Worm (Caenorhabditis elegans) whole organism, L3 larva: ENCODE data around the gene nhr-122.
A peak's percentile ranks its signal among the peaks of the same experiment; 100 is the strongest.

Source experiments
- ZK546.5 ChIP-seq: sonication (generic microtip); optimal IDR thresholded peaks from 2 replicates; lab custom pipeline; 2017; ENCODE audit warnings: missing biosample characterization, missing genetic modification characterization
- aly-2 ChIP-seq: fragments of 150-350 bp; optimal IDR thresholded peaks from 2 replicates; lab custom pipeline; 2014; ENCODE audit warnings: missing biosample characterization, missing genetic modification characterization
- ama-1 ChIP-seq: fragments of 150-350 bp; optimal IDR thresholded peaks from 2 replicates; lab custom pipeline; 2018
- daf-12 ChIP-seq: fragments of 150-350 bp; optimal IDR thresholded peaks from 2 replicates; lab custom pipeline; 2014; ENCODE audit warnings: missing biosample characterization, missing genetic modification reagents, missing genetic modification characterization
- egl-27 ChIP-seq: sonication (generic microtip); optimal IDR thresholded peaks from 4 replicates; lab custom pipeline; 2017; ENCODE audit warnings: missing biosample characterization, missing genetic modification reagents, missing genetic modification characterization
- elt-2 ChIP-seq: sonication (generic microtip); optimal IDR thresholded peaks from 2 replicates; lab custom pipeline; 2016; ENCODE audit warnings: missing genetic modification reagents, mild to moderate bottlenecking, missing genetic modification characterization, missing compliant biosample characterization
- elt-3 ChIP-seq, 3 experiments: fragments of 150-350 bp in 1 of 3; sonication (generic microtip) in 2 of 3; optimal IDR thresholded peaks; 2 replicates in 2 of 3; 4 replicates in 1 of 3; lab custom pipeline; 2014 to 2017; ENCODE audit warnings: missing biosample characterization in 3 of 3, missing genetic modification characterization in 3 of 3
- eor-1 ChIP-seq, 2 experiments: fragments of 150-350 bp; optimal IDR thresholded peaks; 2 replicates each; lab custom pipeline; 2014 to 2018; ENCODE audit warnings: missing biosample characterization in 2 of 2, missing genetic modification characterization in 2 of 2
- fkh-10 ChIP-seq: sonication (generic microtip); optimal IDR thresholded peaks from 2 replicates; lab custom pipeline; 2017; ENCODE audit warnings: missing biosample characterization, missing genetic modification reagents, missing genetic modification characterization
- fos-1 ChIP-seq: fragments of 150-350 bp; optimal IDR thresholded peaks from 2 replicates; lab custom pipeline; 2014; ENCODE audit warnings: missing biosample characterization, missing genetic modification characterization
- hmg-11 ChIP-seq: sonication (generic microtip); optimal IDR thresholded peaks from 2 replicates; lab custom pipeline; 2016; ENCODE audit warnings: missing genetic modification characterization, missing compliant biosample characterization
- jun-1 ChIP-seq: fragments of 150-350 bp; optimal IDR thresholded peaks from 2 replicates; lab custom pipeline; 2014; ENCODE audit warnings: missing biosample characterization, missing genetic modification reagents, missing genetic modification characterization
- lin-15B ChIP-seq: fragments of 150-350 bp; optimal IDR thresholded peaks from 2 replicates; lab custom pipeline; 2014; ENCODE audit warnings: missing biosample characterization, missing genetic modification characterization
- lin-39 ChIP-seq: fragments of 150-350 bp; optimal IDR thresholded peaks from 2 replicates; lab custom pipeline; 2018; ENCODE audit warnings: missing biosample characterization, missing genetic modification reagents, missing genetic modification characterization
- lsy-12 ChIP-seq: sonication (generic microtip); optimal IDR thresholded peaks from 2 replicates; lab custom pipeline; 2016; ENCODE audit warnings: mild to moderate bottlenecking, missing genetic modification characterization, missing compliant biosample characterization
- mml-1 ChIP-seq: fragments of 150-350 bp; sonication (generic microtip); optimal IDR thresholded peaks from 3 replicates; lab custom pipeline; 2014; ENCODE audit warnings: missing biosample characterization, missing genetic modification characterization
- nhr-11 ChIP-seq: fragments of 150-350 bp; optimal IDR thresholded peaks from 2 replicates; lab custom pipeline; 2014; ENCODE audit warnings: missing biosample characterization, missing genetic modification characterization
- nhr-23 ChIP-seq: fragments of 150-350 bp; optimal IDR thresholded peaks from 2 replicates; lab custom pipeline; 2014; ENCODE audit warnings: missing biosample characterization, missing genetic modification reagents, missing genetic modification characterization
- nhr-25 ChIP-seq: sonication (generic microtip); optimal IDR thresholded peaks from 2 replicates; lab custom pipeline; 2017; ENCODE audit warnings: missing biosample characterization, missing genetic modification characterization
- nhr-28 ChIP-seq: fragments of 150-350 bp; optimal IDR thresholded peaks from 2 replicates; lab custom pipeline; 2014; ENCODE audit warnings: missing biosample characterization, missing genetic modification characterization
- nhr-43 ChIP-seq: sonication (generic microtip); optimal IDR thresholded peaks from 2 replicates; lab custom pipeline; 2016; ENCODE audit warnings: mild to moderate bottlenecking, missing genetic modification characterization, missing compliant biosample characterization; ENCODE audit not compliant: poor library complexity, severe bottlenecking
- nhr-67 ChIP-seq: fragments of 150-350 bp; optimal IDR thresholded peaks from 2 replicates; lab custom pipeline; 2014; ENCODE audit warnings: missing biosample characterization, missing genetic modification characterization
- nhr-76 ChIP-seq: fragments of 150-350 bp; sonication (generic microtip); optimal IDR thresholded peaks from 5 replicates; lab custom pipeline; 2014; ENCODE audit warnings: missing biosample characterization, missing genetic modification characterization
- pha-4 ChIP-seq: fragments of 150-350 bp; optimal IDR thresholded peaks from 2 replicates; lab custom pipeline; 2014; ENCODE audit warnings: missing biosample characterization, missing genetic modification reagents, missing genetic modification characterization
- pqm-1 ChIP-seq: fragments of 150-350 bp; optimal IDR thresholded peaks from 2 replicates; lab custom pipeline; 2017; ENCODE audit warnings: missing biosample characterization, missing genetic modification characterization, inconsistent platforms
- sea-2 ChIP-seq: fragments of 150-350 bp; sonication (generic microtip); optimal IDR thresholded peaks from 4 replicates; lab custom pipeline; 2014; ENCODE audit warnings: missing biosample characterization, missing genetic modification reagents, missing genetic modification characterization
- skn-1 ChIP-seq: fragments of 150-350 bp; optimal IDR thresholded peaks from 2 replicates; lab custom pipeline; 2014; ENCODE audit warnings: missing biosample characterization, missing genetic modification characterization
- snpc-4 ChIP-seq: fragments of 150-350 bp; optimal IDR thresholded peaks from 2 replicates; lab custom pipeline; 2014; ENCODE audit warnings: missing biosample characterization, missing genetic modification characterization
- tbx-2 ChIP-seq: sonication (generic microtip); optimal IDR thresholded peaks from 2 replicates; lab custom pipeline; 2016; ENCODE audit warnings: mild to moderate bottlenecking, missing genetic modification characterization, missing compliant biosample characterization
- unc-62 ChIP-seq: fragments of 150-350 bp; sonication (generic microtip); optimal IDR thresholded peaks from 4 replicates; lab custom pipeline; 2014; ENCODE audit warnings: missing biosample characterization, missing genetic modification reagents, missing genetic modification characterization
- zag-1 ChIP-seq: fragments of 150-350 bp; optimal IDR thresholded peaks from 2 replicates; lab custom pipeline; 2014; ENCODE audit warnings: missing biosample characterization, missing genetic modification characterization

The nhr-122 gene

DNA sequence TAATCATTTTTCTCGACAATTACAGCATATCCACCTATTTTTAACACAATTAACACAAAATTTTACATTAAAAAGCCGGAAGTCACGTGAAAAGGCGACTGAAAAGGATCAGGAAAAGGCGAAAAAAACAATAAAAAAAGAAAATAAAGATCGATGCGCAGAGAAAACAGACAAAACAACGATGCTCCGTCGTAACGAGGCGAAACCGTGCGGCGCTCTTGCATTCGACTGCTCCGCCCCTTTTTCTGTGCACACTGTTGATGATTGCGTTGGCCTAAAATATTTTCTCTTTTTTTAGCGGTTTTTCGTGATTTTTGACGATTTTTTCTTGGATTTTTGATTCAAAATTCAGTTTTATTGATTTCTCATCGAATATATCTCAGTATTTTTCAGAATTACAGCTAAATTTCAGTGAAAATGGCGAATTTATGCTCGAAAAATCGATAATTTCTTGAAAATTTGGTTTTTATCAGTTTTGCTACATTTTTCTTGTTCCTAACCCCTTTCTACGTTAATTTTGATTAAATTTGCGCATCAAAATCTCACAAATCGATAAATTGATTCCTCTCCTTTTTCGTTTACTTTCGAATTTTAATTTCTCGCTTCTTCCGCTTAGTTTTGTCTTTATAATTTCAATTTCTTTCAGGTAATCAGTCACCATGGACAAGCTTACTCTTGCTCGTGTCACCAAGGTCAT is 45.5 kb downstream of the nhr-122 start, which contains the start of gene rps-28 (continued):
- peak; percentile 54 for TF ChIP-seq nhr-76 (tag; lab: Kevin White, UChicago)
- peak; percentile 98 for TF ChIP-seq nhr-25
- TF ChIP-seq skn-1 (tag; lab: Kevin White, UChicago): peak; percentile 91
- TF ChIP-seq zag-1: peak; percentile 62
- TF ChIP-seq lin-39 (tag; lab: Kevin White, UChicago): peak; percentile 100
- TF ChIP-seq nhr-43 (tag; lab: Kevin White, UChicago): peak; percentile 95
- peak; percentile 62 for TF ChIP-seq fos-1 (tag; lab: Kevin White, UChicago)
- peak; percentile 91 for TF ChIP-seq hmg-11
- TF ChIP-seq ZK546.5 (tag; lab: Kevin White, UChicago): peak; percentile 54
- TF ChIP-seq pha-4: peak; percentile 99
- TF ChIP-seq fkh-10: peak; percentile 95
- TF ChIP-seq eor-1 (tag; optimal IDR thresholded peaks at IDR 0.05; lab: Kevin White, UChicago): peak in 1 of 2 experiments; percentile 37
- TF ChIP-seq lin-15B: peak; percentile 96
- peak; percentile 92 for TF ChIP-seq nhr-11 (tag; lab: Kevin White, UChicago)
- TF ChIP-seq nhr-67 (tag; lab: Kevin White, UChicago): peak; percentile 45
- peak; percentile 85 for TF ChIP-seq pqm-1 (tag; lab: Kevin White, UChicago)
- peak; percentile 99 for TF ChIP-seq nhr-23
- TF ChIP-seq, all 47 proteins: peak for 36

DNA sequence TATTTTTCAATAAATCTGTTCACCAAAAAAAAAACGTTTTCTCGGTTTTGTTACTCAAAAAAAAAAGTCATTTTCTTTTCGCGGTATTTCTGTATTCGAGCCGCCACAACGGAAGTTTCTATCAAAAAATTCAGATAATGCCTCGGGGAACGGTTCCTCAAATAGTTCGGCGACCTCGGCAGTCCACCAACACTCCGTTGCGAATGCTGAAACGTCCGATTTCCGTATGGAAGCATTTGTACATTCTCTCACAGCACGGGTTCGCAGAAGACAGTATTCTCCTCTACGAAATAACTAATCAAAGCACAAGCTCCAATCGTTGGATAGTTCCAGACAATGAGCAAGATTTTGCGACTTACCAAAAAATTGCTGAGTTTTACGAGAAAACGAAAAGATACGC is 46.3 kb downstream of the nhr-122 start, which contains the start of gene Y41D4B.4:
Gene Y41D4B.4, plus strand, starts transcription at position 133 of the 400 bp plus-strand sequence.
- TF ChIP-seq sea-2: no peak
- TF ChIP-seq nhr-76 (tag; lab: Kevin White, UChicago): no peak
- TF ChIP-seq daf-12 (tag; lab: Kevin White, UChicago): no peak
- TF ChIP-seq skn-1 (tag; lab: Kevin White, UChicago): no peak
- no peak for TF ChIP-seq mml-1
- no peak for TF ChIP-seq nhr-28 (tag; lab: Kevin White, UChicago)
- TF ChIP-seq lin-15B: no peak
- no peak for TF ChIP-seq ama-1 (lab: Kevin White, UChicago)
- no peak for TF ChIP-seq lsy-12 (tag; lab: Kevin White, UChicago)
- no peak for TF ChIP-seq pqm-1 (tag; lab: Kevin White, UChicago)
- TF ChIP-seq nhr-43 (tag; lab: Kevin White, UChicago): no peak

ce11 chrIV:1660735-1661134 is 47.0 kb downstream of the nhr-122 start:
- no peak for TF ChIP-seq lin-15B
- no peak for TF ChIP-seq sea-2
- no peak for TF ChIP-seq skn-1 (tag; lab: Kevin White, UChicago)
- no peak for TF ChIP-seq snpc-4 (tag; lab: Kevin White, UChicago)
- no peak for TF ChIP-seq aly-2 (tag; lab: Kevin White, UChicago)
- no peak for TF ChIP-seq lsy-12 (tag; lab: Kevin White, UChicago)
- TF ChIP-seq nhr-23: no peak
- TF ChIP-seq tbx-2 (tag; lab: Kevin White, UChicago): no peak
- no peak for TF ChIP-seq elt-2 (tag; lab: Kevin White, UChicago)
- no peak for TF ChIP-seq egl-27
- no peak for TF ChIP-seq jun-1 (tag; lab: Kevin White, UChicago)
- no peak for TF ChIP-seq nhr-43 (tag; lab: Kevin White, UChicago)

- TF ChIP-seq nhr-43 (tag; lab: Kevin White, UChicago) (no peak), daf-12 (tag; lab: Kevin White, UChicago) (no peak), skn-1 (tag; lab: Kevin White, UChicago) (no peak), sea-2 (no peak), ama-1 (lab: Kevin White, UChicago) (no peak), tbx-2 (tag; lab: Kevin White, UChicago) (no peak), elt-3 (tag; optimal IDR thresholded peaks at IDR 0.05; lab: Kevin White, UChicago) (no peak), eor-1 (tag; optimal IDR thresholded peaks at IDR 0.05; lab: Kevin White, UChicago) (no peak), pqm-1 (tag; lab: Kevin White, UChicago) (no peak), nhr-23 (no peak), unc-62 (no peak)
- TF ChIP-seq, all 47 proteins: peak for 0
These were observed 49.2 kb downstream of the nhr-122 start for ce11 chrIV:1662872-1663271.
